Fruit fly (Drosophila melanogaster) whole organism, adult: Measurements from ENCODE around the gene CG45080.

Experiments
- CG11617 ChIP-seq: fragments of 200-800 bp; sonication (Bioruptor generic); optimal IDR thresholded peaks from 2 replicates; lab custom pipeline; 2017; ENCODE audit warnings: mild to moderate bottlenecking, missing biosample characterization, missing genetic modification reagents, missing genetic modification characterization
- CG14711 ChIP-seq: fragments of 200-800 bp; sonication (Bioruptor generic); optimal IDR thresholded peaks from 2 replicates; lab custom pipeline; 2018; ENCODE audit warnings: missing biosample characterization, mild to moderate bottlenecking, missing genetic modification characterization, moderate library complexity
- CG33017 ChIP-seq: fragments of 200-800 bp; sonication (Bioruptor generic); optimal IDR thresholded peaks from 2 replicates; lab custom pipeline; 2018; ENCODE audit warnings: missing biosample characterization, mild to moderate bottlenecking, missing genetic modification characterization, moderate library complexity
- CG5204 ChIP-seq: fragments of 200-800 bp; sonication (Bioruptor generic); optimal IDR thresholded peaks from 2 replicates; lab custom pipeline; 2016; ENCODE audit warnings: missing biosample characterization, missing genetic modification characterization
- CG7101 ChIP-seq: fragments of 200-800 bp; sonication (Bioruptor generic); optimal IDR thresholded peaks from 2 replicates; lab custom pipeline; 2018; ENCODE audit warnings: missing biosample characterization, mild to moderate bottlenecking, missing genetic modification characterization, moderate library complexity
- bab1 ChIP-seq: fragments of 200-800 bp; sonication (Bioruptor generic); optimal IDR thresholded peaks from 3 replicates; lab custom pipeline; 2019; ENCODE audit warnings: missing biosample characterization, mild to moderate bottlenecking, missing genetic modification characterization, moderate library complexity

DNA sequence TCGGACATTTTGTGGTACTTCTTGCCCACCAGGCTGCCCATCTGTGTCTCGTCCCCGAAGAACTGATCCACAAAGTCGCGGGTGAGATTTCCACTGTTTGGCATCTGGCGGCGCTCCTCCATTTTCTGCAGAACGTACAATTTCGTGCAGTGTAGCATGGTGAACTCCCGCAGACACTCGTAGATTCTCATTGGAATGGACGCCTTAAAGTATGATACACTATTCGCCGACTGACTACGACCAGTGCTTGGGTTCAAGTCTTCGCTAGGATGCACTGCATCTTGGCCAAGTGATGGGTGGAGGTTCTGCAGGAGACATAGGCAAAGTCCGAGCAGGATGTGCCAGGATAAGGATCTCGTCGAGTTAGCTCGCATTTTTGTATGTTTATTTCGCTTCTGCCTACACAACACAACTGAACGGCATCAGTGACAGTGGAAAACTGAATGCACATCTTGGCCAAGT lies 32.9 kb downstream of the CG45080 start, which contains the start of gene CG15888:
- no peak for TF ChIP-seq CG7101 (tag; lab: Kevin White, UChicago)
- no peak for TF ChIP-seq CG33017 (tag; lab: Kevin White, UChicago)
- TF ChIP-seq CG11617, result no peak
- no peak for TF ChIP-seq CG14711 (tag; lab: Kevin White, UChicago)
- no peak for TF ChIP-seq bab1 (GFP tag; lab: Kevin White, UChicago)
- TF ChIP-seq CG5204 (GFP tag; lab: Kevin White, UChicago), result no peak
